Fruit fly (Drosophila melanogaster) whole organism, embryonic: ENCODE measurements around the gene Gyc88E.

Source experiments
- Aef1 ChIP-seq: fragments of 200-800 bp; sonication (Bioruptor generic); IDR thresholded peaks from 3 replicates; pipeline ENCODE4 v1.3.6; 2022; ENCODE audit warnings: missing biosample characterization, missing genetic modification characterization
- CG10543 ChIP-seq: fragments of 200-800 bp; sonication (Bioruptor generic); optimal IDR thresholded peaks from 3 replicates; lab custom pipeline; 2017; ENCODE audit warnings: missing biosample characterization, mild to moderate bottlenecking, missing genetic modification characterization, moderate library complexity
- CG10565 ChIP-seq: fragments of 200-800 bp; sonication (Bioruptor generic); optimal IDR thresholded peaks from 3 replicates; lab custom pipeline; 2016; ENCODE audit warnings: missing biosample characterization, mild to moderate bottlenecking, missing genetic modification characterization
- CG12391 ChIP-seq: fragments of 200-800 bp; sonication (Bioruptor generic); optimal IDR thresholded peaks from 3 replicates; lab custom pipeline; 2018; ENCODE audit warnings: missing biosample characterization, mild to moderate bottlenecking, missing genetic modification characterization, moderate library complexity
- CG12744 ChIP-seq: fragments of 200-800 bp; sonication (Bioruptor generic); optimal IDR thresholded peaks from 2 replicates; lab custom pipeline; 2016; ENCODE audit warnings: missing biosample characterization, missing genetic modification characterization
- CG14014 ChIP-seq: fragments of 200-800 bp; sonication (Bioruptor generic); IDR thresholded peaks from 2 replicates; pipeline ENCODE4 v1.3.6; 2022; ENCODE audit warnings: missing biosample characterization, missing genetic modification characterization
- CG15269 ChIP-seq: fragments of 200-800 bp; sonication (Bioruptor generic); optimal IDR thresholded peaks from 2 replicates; lab custom pipeline; 2018; ENCODE audit warnings: missing biosample characterization, mild to moderate bottlenecking, missing genetic modification characterization, moderate library complexity
- CG2199 ChIP-seq: fragments of 200-800 bp; sonication (Bioruptor generic); IDR thresholded peaks from 3 replicates; pipeline ENCODE4 v1.3.6; 2022; ENCODE audit warnings: missing biosample characterization, missing genetic modification characterization
- CG2678 ChIP-seq: fragments of 200-800 bp; sonication (Bioruptor generic); optimal IDR thresholded peaks from 3 replicates; lab custom pipeline; 2019; ENCODE audit warnings: missing biosample characterization, mild to moderate bottlenecking, missing genetic modification characterization, moderate library complexity
- CG30431 ChIP-seq: fragments of 200-800 bp; sonication (Bioruptor generic); optimal IDR thresholded peaks from 2 replicates; lab custom pipeline; 2017; ENCODE audit warnings: missing biosample characterization, missing genetic modification characterization
- CG3163 ChIP-seq: fragments of 200-800 bp; sonication (Bioruptor generic); optimal IDR thresholded peaks from 3 replicates; lab custom pipeline; 2016; ENCODE audit warnings: missing biosample characterization, missing genetic modification characterization
- CG34376 ChIP-seq: fragments of 200-800 bp; sonication (Bioruptor generic); optimal IDR thresholded peaks from 2 replicates; lab custom pipeline; 2018; ENCODE audit warnings: missing biosample characterization, mild to moderate bottlenecking, missing genetic modification characterization
- CG4617 ChIP-seq: fragments of 200-800 bp; sonication (Bioruptor generic); optimal IDR thresholded peaks from 3 replicates; lab custom pipeline; 2016; ENCODE audit warnings: missing biosample characterization, missing genetic modification characterization, borderline replicate concordance
- CG7987 ChIP-seq: fragments of 200-800 bp; sonication (Bioruptor generic); optimal IDR thresholded peaks from 2 replicates; lab custom pipeline; 2018; ENCODE audit warnings: missing biosample characterization, mild to moderate bottlenecking, missing genetic modification characterization, moderate library complexity
- CG8388 ChIP-seq: fragments of 200-800 bp; sonication (Bioruptor generic); optimal IDR thresholded peaks from 2 replicates; lab custom pipeline; 2019; ENCODE audit warnings: missing biosample characterization, mild to moderate bottlenecking, missing genetic modification characterization, moderate library complexity
- CG9609 ChIP-seq: fragments of 200-800 bp; sonication (Bioruptor generic); optimal IDR thresholded peaks from 3 replicates; lab custom pipeline; 2016; ENCODE audit warnings: missing biosample characterization, missing genetic modification characterization
- CG9876 ChIP-seq: fragments of 200-800 bp; sonication (Bioruptor generic); optimal IDR thresholded peaks from 2 replicates; lab custom pipeline; 2016; ENCODE audit warnings: missing biosample characterization, missing genetic modification characterization
- CrebB ChIP-seq: fragments of 200-800 bp; sonication (Bioruptor generic); optimal IDR thresholded peaks from 3 replicates; lab custom pipeline; 2018; ENCODE audit warnings: missing biosample characterization, mild to moderate bottlenecking, missing genetic modification characterization
- Dad ChIP-seq: fragments of 200-800 bp; sonication (Bioruptor generic); optimal IDR thresholded peaks from 3 replicates; lab custom pipeline; 2016; ENCODE audit warnings: missing biosample characterization, missing genetic modification characterization
- Deaf1 ChIP-seq: fragments of 200-800 bp; optimal IDR thresholded peaks from 3 replicates; lab custom pipeline; 2019; ENCODE audit warnings: missing biosample characterization, mild to moderate bottlenecking, missing genetic modification characterization, moderate library complexity
- Dfd ChIP-seq, 2 experiments: fragments of >200 bp; optimal IDR thresholded peaks; 2 replicates each; lab custom pipeline; 2017; ENCODE audit warnings: missing biosample characterization in 2 of 2, missing genetic modification characterization in 2 of 2
- Dip3 ChIP-seq: fragments of 200-800 bp; sonication (Bioruptor generic); optimal IDR thresholded peaks from 3 replicates; lab custom pipeline; 2016; ENCODE audit warnings: missing biosample characterization, missing genetic modification characterization
- Dref ChIP-seq: fragments of 200-800 bp; sonication (Bioruptor generic); IDR thresholded peaks from 2 replicates; pipeline ENCODE4 v1.3.6; 2022; ENCODE audit warnings: missing biosample characterization, missing genetic modification characterization
- Med ChIP-seq: fragments of 200-800 bp; sonication (Bioruptor generic); peaks from one replicate; lab custom pipeline; 2016; ENCODE audit warnings: missing biosample characterization, missing genetic modification characterization, mild to moderate bottlenecking, inconsistent platforms, moderate library complexity
- Myb ChIP-seq: fragments of 200-800 bp; sonication (Bioruptor generic); optimal IDR thresholded peaks from 2 replicates; lab custom pipeline; 2016; ENCODE audit warnings: missing biosample characterization, missing genetic modification characterization
- NC2α ChIP-seq: fragments of 200-800 bp; sonication (Bioruptor generic); optimal IDR thresholded peaks from 2 replicates; lab custom pipeline; 2016; ENCODE audit warnings: missing biosample characterization, missing genetic modification characterization
- NfI ChIP-seq: fragments of 200-800 bp; sonication (Bioruptor generic); optimal IDR thresholded peaks from 3 replicates; lab custom pipeline; 2018; ENCODE audit warnings: missing biosample characterization, mild to moderate bottlenecking, missing genetic modification characterization, moderate library complexity
- Poxn ChIP-seq: fragments of 200-800 bp; sonication (Bioruptor generic); IDR thresholded peaks from 2 replicates; pipeline ENCODE4 v1.3.6; 2022; ENCODE audit warnings: missing biosample characterization, missing genetic modification characterization
- Rfx ChIP-seq: fragments of 200-800 bp; sonication (Bioruptor generic); IDR thresholded peaks from 2 replicates; pipeline ENCODE4 v1.3.6; 2022; ENCODE audit warnings: missing biosample characterization, missing genetic modification characterization
- Stat92E ChIP-seq, 3 experiments: fragments of >200 bp in 2 of 3; fragments of 200-800 bp in 1 of 3; sonication (Bioruptor generic) in 1 of 3; optimal IDR thresholded peaks; 2 replicates each; lab custom pipeline; 2017 to 2019; ENCODE audit warnings: missing biosample characterization in 3 of 3, missing genetic modification characterization in 3 of 3, mild to moderate bottlenecking in 1 of 3, moderate library complexity in 1 of 3
- TFAM ChIP-seq: fragments of 200-800 bp; sonication (Bioruptor generic); optimal IDR thresholded peaks from 2 replicates; lab custom pipeline; 2017; ENCODE audit warnings: missing biosample characterization, missing genetic modification characterization, inconsistent platforms
- Taf1 ChIP-seq: fragments of 200-800 bp; sonication (Bioruptor generic); IDR thresholded peaks from 2 replicates; pipeline ENCODE4 v1.3.6; 2022; ENCODE audit warnings: missing biosample characterization, missing genetic modification characterization
- Vsx1 ChIP-seq: fragments of 200-800 bp; sonication (Bioruptor generic); optimal IDR thresholded peaks from 2 replicates; lab custom pipeline; 2017; ENCODE audit warnings: missing biosample characterization, mild to moderate bottlenecking, missing genetic modification characterization, missing genetic modification reagents
- abd-A ChIP-seq: fragments of 200-800 bp; sonication (Bioruptor generic); optimal IDR thresholded peaks from 3 replicates; lab custom pipeline; 2019; ENCODE audit warnings: missing biosample characterization, mild to moderate bottlenecking, missing genetic modification characterization, moderate library complexity
- ap ChIP-seq: fragments of 200-800 bp; sonication (Bioruptor generic); IDR thresholded peaks from 2 replicates; pipeline ENCODE4 v1.3.6; 2022; ENCODE audit warnings: missing biosample characterization, missing genetic modification characterization
- ase ChIP-seq: fragments of 200-800 bp; sonication (Bioruptor generic); IDR thresholded peaks from 3 replicates; pipeline ENCODE4 v1.3.6; 2022; ENCODE audit warnings: missing biosample characterization, missing genetic modification characterization
- bbx ChIP-seq: fragments of 200-800 bp; sonication (Bioruptor generic); IDR thresholded peaks from 2 replicates; pipeline ENCODE4 v1.3.6; 2022; ENCODE audit warnings: missing biosample characterization, missing genetic modification characterization; ENCODE audit not compliant: partially characterized antibody
- cwo ChIP-seq: fragments of 200-800 bp; sonication (Bioruptor generic); optimal IDR thresholded peaks from 3 replicates; lab custom pipeline; 2017; ENCODE audit warnings: missing biosample characterization, missing genetic modification characterization, mild to moderate bottlenecking, moderate library complexity, missing genetic modification reagents
- dm ChIP-seq: fragments of 200-800 bp; sonication (Bioruptor generic); optimal IDR thresholded peaks from 3 replicates; lab custom pipeline; 2016; ENCODE audit warnings: missing biosample characterization, missing genetic modification characterization
- dmrt11E ChIP-seq: fragments of 200-800 bp; sonication (Bioruptor generic); optimal IDR thresholded peaks from 3 replicates; lab custom pipeline; 2018; ENCODE audit warnings: missing biosample characterization, mild to moderate bottlenecking, missing genetic modification characterization, moderate library complexity
- fd64A ChIP-seq: fragments of 200-800 bp; sonication (Bioruptor generic); optimal IDR thresholded peaks from 3 replicates; lab custom pipeline; 2018; ENCODE audit warnings: missing biosample characterization, mild to moderate bottlenecking, missing genetic modification characterization
- fd96Cb ChIP-seq: fragments of 200-800 bp; sonication (Bioruptor generic); optimal IDR thresholded peaks from 2 replicates; lab custom pipeline; 2018; ENCODE audit warnings: missing biosample characterization, mild to moderate bottlenecking, missing genetic modification characterization, moderate library complexity
- gsb-n ChIP-seq: fragments of 200-800 bp; sonication (Bioruptor generic); optimal IDR thresholded peaks from 3 replicates; lab custom pipeline; 2018; ENCODE audit warnings: missing biosample characterization, mild to moderate bottlenecking, missing genetic modification characterization
- lab ChIP-seq: fragments of 200-800 bp; sonication (Bioruptor generic); optimal IDR thresholded peaks from 3 replicates; lab custom pipeline; 2017; ENCODE audit warnings: missing biosample characterization, missing genetic modification characterization, mild to moderate bottlenecking, moderate library complexity, missing genetic modification reagents
- nerfin-2 ChIP-seq: fragments of 200-800 bp; sonication (Bioruptor generic); IDR thresholded peaks from 2 replicates; pipeline ENCODE4 v1.3.6; 2022; ENCODE audit warnings: missing biosample characterization, missing genetic modification characterization; ENCODE audit not compliant: partially characterized antibody
- nmo ChIP-seq: fragments of 200-800 bp; sonication (Bioruptor generic); optimal IDR thresholded peaks from 2 replicates; lab custom pipeline; 2018; ENCODE audit warnings: missing biosample characterization, mild to moderate bottlenecking, missing genetic modification characterization, moderate library complexity
- pros ChIP-seq: fragments of 200-800 bp; sonication (Bioruptor generic); optimal IDR thresholded peaks from 3 replicates; lab custom pipeline; 2019; ENCODE audit warnings: missing biosample characterization, mild to moderate bottlenecking, missing genetic modification characterization, moderate library complexity
- schlank ChIP-seq: fragments of 200-800 bp; sonication (Bioruptor generic); optimal IDR thresholded peaks from 2 replicates; lab custom pipeline; 2018; ENCODE audit warnings: missing biosample characterization, mild to moderate bottlenecking, missing genetic modification characterization
- sens-2 ChIP-seq: fragments of 200-800 bp; sonication (Bioruptor generic); IDR thresholded peaks from 2 replicates; pipeline ENCODE4 v1.3.6; 2022; ENCODE audit warnings: missing biosample characterization, missing genetic modification characterization
- shn ChIP-seq: fragments of 200-800 bp; sonication (Bioruptor generic); optimal IDR thresholded peaks from 3 replicates; lab custom pipeline; 2016; ENCODE audit warnings: missing biosample characterization, missing genetic modification characterization
- slp2 ChIP-seq: fragments of 200-800 bp; sonication (Bioruptor generic); optimal IDR thresholded peaks from 2 replicates; lab custom pipeline; 2016; ENCODE audit warnings: missing biosample characterization, missing genetic modification characterization

Gene Gyc88E

DNA sequence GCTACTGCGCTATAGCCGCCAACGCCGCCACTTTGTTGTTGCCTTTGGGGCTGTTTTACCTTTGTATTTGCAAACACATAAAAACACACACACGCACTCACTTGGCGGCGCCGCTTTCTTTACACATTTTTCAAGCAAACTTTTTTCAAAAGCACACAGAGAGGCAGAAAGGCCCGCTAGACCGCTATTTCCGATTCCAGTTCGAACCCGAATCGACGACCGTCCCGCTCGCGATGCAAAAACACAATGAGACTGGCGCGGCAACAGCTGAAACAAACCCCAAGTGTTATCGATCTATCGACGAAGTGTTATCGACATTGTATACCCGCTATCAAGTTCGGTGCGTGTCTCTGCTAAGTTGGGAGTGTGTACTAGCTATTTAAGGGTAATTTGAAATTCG, 18.5 kb upstream of the Gyc88E start, which contains the start of gene CG42788 (continued):
- TF ChIP-seq Dfd (GFP tag; optimal IDR thresholded peaks at IDR 0.05; lab: Kevin White, UChicago) (no peak), CG12744 (GFP tag; lab: Kevin White, UChicago) (peak; percentile 50), ase (GFP tag; lab: Robert Waterston, UW) (no peak), CrebB (tag; lab: Kevin White, UChicago) (peak; percentile 89), CG3163 (peak; percentile 87), NfI (GFP tag; lab: Kevin White, UChicago) (peak; percentile 70), CG14014 (GFP tag; lab: Robert Waterston, UW) (no peak), NC2α (GFP tag; lab: Kevin White, UChicago) (peak; percentile 72), CG9609 (GFP tag; lab: Kevin White, UChicago) (peak; percentile 59), CG4617 (GFP tag; lab: Kevin White, UChicago) (no peak), Rfx (GFP tag; lab: Robert Waterston, UW) (no peak), ap (GFP tag; lab: Robert Waterston, UW) (no peak), CG8388 (GFP tag; lab: Kevin White, UChicago) (no peak), lab (GFP tag; lab: Kevin White, UChicago) (peak; percentile 67), Med (GFP tag; lab: Kevin White, UChicago) (peak; percentile 99), fd64A (peak; percentile 11), Vsx1 (GFP tag; lab: Kevin White, UChicago) (peak; percentile 60), slp2 (no peak), Taf1 (GFP tag; lab: Robert Waterston, UW) (no peak), CG15269 (tag; lab: Kevin White, UChicago) (peak; percentile 64), pros (GFP tag; lab: Kevin White, UChicago) (no peak), bbx (GFP tag; lab: Robert Waterston, UW) (no peak), CG9876 (GFP tag; lab: Kevin White, UChicago) (peak; percentile 57), fd96Cb (tag; lab: Kevin White, UChicago) (no peak), sens-2 (GFP tag; lab: Robert Waterston, UW) (no peak), Myb (GFP tag; lab: Kevin White, UChicago) (peak; percentile 89), CG7987 (peak; percentile 80), CG10565 (GFP tag; lab: Kevin White, UChicago) (no peak), schlank (tag; lab: Kevin White, UChicago) (peak; percentile 44), gsb-n (peak; percentile 65), Dref (GFP tag; lab: Robert Waterston, UW) (no peak), dmrt11E (tag; lab: Kevin White, UChicago) (peak; percentile 42), Stat92E (GFP tag; optimal IDR thresholded peaks at IDR 0.05; lab: Kevin White, UChicago) (peak in 1 of 3 experiments; percentile 94), CG10543 (GFP tag; lab: Kevin White, UChicago) (peak; percentile 66), CG2678 (peak; percentile 45), dm (peak; percentile 58), TFAM (GFP tag; lab: Kevin White, UChicago) (no peak), shn (GFP tag; lab: Kevin White, UChicago) (peak; percentile 76), CG30431 (GFP tag; lab: Kevin White, UChicago) (no peak), abd-A (tag; lab: Kevin White, UChicago) (peak; percentile 91), Aef1 (GFP tag; lab: Robert Waterston, UW) (no peak), CG2199 (no peak), CG12391 (tag; lab: Kevin White, UChicago) (peak; percentile 71), Deaf1 (tag; lab: Kevin White, UChicago) (peak; percentile 73), Poxn (GFP tag; lab: Robert Waterston, UW) (no peak), CG34376 (GFP tag; lab: Kevin White, UChicago) (peak; percentile 65), nerfin-2 (no peak), Dip3 (GFP tag; lab: Kevin White, UChicago) (peak; percentile 60), nmo (GFP tag; lab: Kevin White, UChicago) (peak; percentile 68), Dad (peak; percentile 85), cwo (GFP tag; lab: Kevin White, UChicago) (peak; percentile 4)
